Worm (Caenorhabditis elegans): ENCODE data around the gene tbx-9.

DNA sequence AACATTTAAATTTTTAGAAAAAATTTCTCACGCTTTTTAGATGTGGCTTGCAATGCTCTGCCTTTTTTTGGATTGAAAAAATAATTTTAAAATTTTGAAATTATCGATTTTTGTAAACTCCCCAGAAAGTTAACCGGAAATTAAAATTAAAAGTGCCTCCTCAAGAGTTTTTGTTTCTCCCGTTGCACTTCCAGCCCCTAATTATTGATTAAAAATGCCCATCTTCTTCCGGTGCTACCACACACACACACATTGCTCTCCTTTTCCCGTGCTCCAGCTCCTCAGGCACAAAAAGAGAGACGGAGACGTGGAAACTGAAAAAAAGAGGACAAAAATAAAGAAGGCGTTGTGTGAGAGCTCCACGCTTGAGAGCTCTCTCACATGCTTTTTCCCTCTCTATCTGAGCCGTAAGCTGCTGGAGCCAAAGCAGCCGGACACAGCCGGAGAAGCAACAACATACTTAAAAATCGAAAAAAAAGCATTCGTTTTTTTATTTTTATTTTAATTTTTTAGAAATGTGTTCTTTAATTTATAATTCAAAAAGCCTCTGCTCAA is 25.8 kb upstream of the tbx-9 start:
- TF ChIP-seq fos-1 (tag; optimal IDR thresholded peaks at IDR 0.05) (no peak), nhr-43 (tag; optimal IDR thresholded peaks at IDR 0.05; ENCODE audit: poor library complexity, severe bottlenecking) (no peak)
